1 fruit fly cellular context compared by ENCODE assay signal in genomic region chr3R:18438827-18439717, dm6.
A peak's percentile ranks its signal among the peaks of the same experiment; 100 is the strongest.
TF ChIP-seq lines count a peak whose summit lies in the region.

No protein-coding gene starts in this region.

TF ChIP-seq in whole organism, embryonic, 481 proteins besides CTCF, POLR2A, EP300 and RAD21 (continued from another document):
- TF ChIP-seq chif (GFP tag; optimal IDR thresholded peaks at IDR 0.05; lab: Kevin White, UChicago): peak in 1 of 2 experiments; percentile 29
- no peak for TF ChIP-seq lbe (GFP tag; optimal IDR thresholded peaks at IDR 0.05; lab: Kevin White, UChicago)
- peak; percentile 14 for TF ChIP-seq E2f1 (GFP tag; IDR thresholded peaks at IDR 0.05; lab: Robert Waterston, UW)
- TF ChIP-seq CG12155 (GFP tag; optimal IDR thresholded peaks at IDR 0.05; lab: Kevin White, UChicago): peak; percentile 37
- peak; percentile 42 for TF ChIP-seq CG1529 (GFP tag; optimal IDR thresholded peaks at IDR 0.05; lab: Kevin White, UChicago)
- TF ChIP-seq CG33557 (GFP tag; optimal IDR thresholded peaks at IDR 0.05; lab: Kevin White, UChicago): peak; percentile 40
- no peak for TF ChIP-seq Elba2 (GFP tag; optimal IDR thresholded peaks at IDR 0.05; lab: Kevin White, UChicago)
- TF ChIP-seq CG17568 (GFP tag; optimal IDR thresholded peaks at IDR 0.05; lab: Kevin White, UChicago): peak; percentile 69
- no peak for TF ChIP-seq tna (GFP tag; IDR thresholded peaks at IDR 0.05; lab: Robert Waterston, UW; ENCODE audit: partially characterized antibody)
- peak; percentile 45 for TF ChIP-seq CG10209 (GFP tag; optimal IDR thresholded peaks at IDR 0.05; lab: Kevin White, UChicago)
- TF ChIP-seq CG17829 (tag; optimal IDR thresholded peaks at IDR 0.05; lab: Kevin White, UChicago): peak; percentile 9
- 0 out of 2 replicates have a peak, but pooled peaks have one; percentile 7 for TF ChIP-seq wdn (GFP tag; IDR thresholded peaks at IDR 0.05; lab: Robert Waterston, UW)
- 0 out of 2 replicates have a peak, but pooled peaks have one; percentile 26 for TF ChIP-seq CG32772 (GFP tag; IDR thresholded peaks at IDR 0.05; lab: Robert Waterston, UW)
- peak; percentile 22; the same call in 1 of the 2 replicates for TF ChIP-seq esg (GFP tag; conservative IDR thresholded peaks at IDR 0.05; lab: Robert Waterston, UW)
- TF ChIP-seq nmo (GFP tag; optimal IDR thresholded peaks at IDR 0.05; lab: Kevin White, UChicago): peak; percentile 37
- peak; percentile 70 for TF ChIP-seq B-H2 (GFP tag; optimal IDR thresholded peaks at IDR 0.05; lab: Kevin White, UChicago)
- TF ChIP-seq GATAe (GFP tag; conservative IDR thresholded peaks at IDR 0.05; lab: Robert Waterston, UW): peak; percentile 11; the same call in 1 of the 2 replicates
- TF ChIP-seq NfI (GFP tag; optimal IDR thresholded peaks at IDR 0.05; lab: Kevin White, UChicago): peak; percentile 39
- peak; percentile 74 for TF ChIP-seq CG3407 (GFP tag; optimal IDR thresholded peaks at IDR 0.05; lab: Kevin White, UChicago)
- TF ChIP-seq Gsc (GFP tag; IDR thresholded peaks at IDR 0.05; lab: Robert Waterston, UW): no peak
- no peak for TF ChIP-seq toy (GFP tag; IDR thresholded peaks at IDR 0.05; lab: Robert Waterston, UW)
- peak; percentile 20 for TF ChIP-seq NK7.1 (GFP tag; optimal IDR thresholded peaks at IDR 0.05; lab: Kevin White, UChicago)
- TF ChIP-seq lilli (GFP tag; optimal IDR thresholded peaks at IDR 0.05; lab: Kevin White, UChicago): peak; percentile 52
- peak; percentile 72 for TF ChIP-seq slbo (GFP tag; IDR thresholded peaks at IDR 0.05; lab: Robert Waterston, UW)
- TF ChIP-seq CG14965 (GFP tag; optimal IDR thresholded peaks at IDR 0.05; lab: Kevin White, UChicago; ENCODE audit: borderline replicate concordance): peak; percentile 47
- TF ChIP-seq CG10274 (GFP tag; optimal IDR thresholded peaks at IDR 0.05; lab: Kevin White, UChicago): peak; percentile 12
- peak; percentile 78 for TF ChIP-seq nau (GFP tag; optimal IDR thresholded peaks at IDR 0.05; lab: Kevin White, UChicago)
- peak; percentile 61 for TF ChIP-seq eyg (GFP tag; optimal IDR thresholded peaks at IDR 0.05; lab: Kevin White, UChicago)
- peak; percentile 64 for TF ChIP-seq Hmr (GFP tag; optimal IDR thresholded peaks at IDR 0.05; lab: Kevin White, UChicago)
- no peak for TF ChIP-seq bigmax (GFP tag; optimal IDR thresholded peaks at IDR 0.05; lab: Kevin White, UChicago)
- TF ChIP-seq CG6654 (GFP tag; optimal IDR thresholded peaks at IDR 0.05; lab: Kevin White, UChicago): no peak
- peak; percentile 91 for TF ChIP-seq sens (GFP tag; lab: Kevin White, UChicago)
- peak; percentile 48 for TF ChIP-seq sima (GFP tag; optimal IDR thresholded peaks at IDR 0.05; lab: Kevin White, UChicago)
- no peak for TF ChIP-seq Ets97D (GFP tag; optimal IDR thresholded peaks at IDR 0.05; lab: Kevin White, UChicago)
- no peak for TF ChIP-seq az2 (GFP tag; optimal IDR thresholded peaks at IDR 0.05; lab: Kevin White, UChicago)
- peak; percentile 65 for TF ChIP-seq CG4360 (GFP tag; IDR thresholded peaks at IDR 0.05; lab: Robert Waterston, UW)
- peak; percentile 81 for TF ChIP-seq CG10543 (GFP tag; optimal IDR thresholded peaks at IDR 0.05; lab: Kevin White, UChicago)
- peak; percentile 64 for TF ChIP-seq Mes4 (GFP tag; optimal IDR thresholded peaks at IDR 0.05; lab: Kevin White, UChicago)
- peak; percentile 46 for TF ChIP-seq ind (GFP tag; optimal IDR thresholded peaks at IDR 0.05; lab: Kevin White, UChicago)
- TF ChIP-seq CG15073 (GFP tag; optimal IDR thresholded peaks at IDR 0.05; lab: Kevin White, UChicago): no peak
- peak; percentile 19; the same call in 1 of the 2 replicates for TF ChIP-seq E2f2 (GFP tag; IDR thresholded peaks at IDR 0.05; lab: Robert Waterston, UW)
- TF ChIP-seq CG11456 (GFP tag; IDR thresholded peaks at IDR 0.05; lab: Robert Waterston, UW): no peak
- TF ChIP-seq Lhr (GFP tag; optimal IDR thresholded peaks at IDR 0.05; lab: Kevin White, UChicago): peak; percentile 34
- TF ChIP-seq CG1647 (GFP tag; optimal IDR thresholded peaks at IDR 0.05; lab: Kevin White, UChicago): peak; percentile 34
- no peak for TF ChIP-seq zf30C (GFP tag; optimal IDR thresholded peaks at IDR 0.05; lab: Kevin White, UChicago)
- TF ChIP-seq CG13296 (GFP tag; optimal IDR thresholded peaks at IDR 0.05; lab: Kevin White, UChicago): peak; percentile 73
- TF ChIP-seq CG7357 (GFP tag; IDR thresholded peaks at IDR 0.05; lab: Robert Waterston, UW): 0 out of 3 replicates have a peak, but pooled peaks have one; percentile 31
- peak; percentile 9; the same call in 1 of the 2 replicates for TF ChIP-seq CG11247 (GFP tag; IDR thresholded peaks at IDR 0.05; lab: Robert Waterston, UW)
- peak; percentile 39 for TF ChIP-seq CG9437 (GFP tag; optimal IDR thresholded peaks at IDR 0.05; lab: Kevin White, UChicago)
- TF ChIP-seq CG3995 (GFP tag; optimal IDR thresholded peaks at IDR 0.05; lab: Kevin White, UChicago): no peak
- peak; percentile 66; the same call in 2 of the 3 replicates for TF ChIP-seq dysf (GFP tag; IDR thresholded peaks at IDR 0.05; lab: Robert Waterston, UW)
- TF ChIP-seq CG12769 (tag; optimal IDR thresholded peaks at IDR 0.05; lab: Kevin White, UChicago): peak; percentile 55
- peak; percentile 64 for TF ChIP-seq Oli (tag; optimal IDR thresholded peaks at IDR 0.05; lab: Kevin White, UChicago)
- TF ChIP-seq CG7928 (GFP tag; optimal IDR thresholded peaks at IDR 0.05; lab: Kevin White, UChicago): peak; percentile 6
- peak; percentile 12 for TF ChIP-seq Hand (GFP tag; optimal IDR thresholded peaks at IDR 0.05; lab: Kevin White, UChicago)
- TF ChIP-seq Xbp1 (GFP tag; optimal IDR thresholded peaks at IDR 0.05; lab: Kevin White, UChicago): peak; percentile 44
- peak; percentile 77 for TF ChIP-seq CrebB (tag; optimal IDR thresholded peaks at IDR 0.05; lab: Kevin White, UChicago)
- TF ChIP-seq CG5180 (GFP tag; optimal IDR thresholded peaks at IDR 0.05; lab: Kevin White, UChicago): peak; percentile 34
- no peak for TF ChIP-seq CG11560 (tag; IDR thresholded peaks at IDR 0.05; lab: Robert Waterston, UW)
- TF ChIP-seq chinmo (GFP tag; IDR thresholded peaks at IDR 0.05; lab: Robert Waterston, UW; ENCODE audit: partially characterized antibody): no peak
- TF ChIP-seq grau (tag; optimal IDR thresholded peaks at IDR 0.05; lab: Kevin White, UChicago): peak; percentile 75
- peak; percentile 6 for TF ChIP-seq CG2712 (tag; optimal IDR thresholded peaks at IDR 0.05; lab: Kevin White, UChicago)
- TF ChIP-seq D19B (GFP tag; optimal IDR thresholded peaks at IDR 0.05; lab: Kevin White, UChicago): peak; percentile 69
- TF ChIP-seq CG17802 (tag; optimal IDR thresholded peaks at IDR 0.05; lab: Kevin White, UChicago): no peak
- TF ChIP-seq abd-A (tag; optimal IDR thresholded peaks at IDR 0.05; lab: Kevin White, UChicago): peak; percentile 30
- no peak for TF ChIP-seq H2.0 (GFP tag; IDR thresholded peaks at IDR 0.05; lab: Robert Waterston, UW)
- TF ChIP-seq CG7987 (GFP tag; optimal IDR thresholded peaks at IDR 0.05; lab: Kevin White, UChicago): peak; percentile 77
- peak; percentile 13 for TF ChIP-seq CG13775 (GFP tag; optimal IDR thresholded peaks at IDR 0.05; lab: Kevin White, UChicago)
- TF ChIP-seq CG10321 (GFP tag; IDR thresholded peaks at IDR 0.05; lab: Robert Waterston, UW): no peak
- peak; percentile 55 for TF ChIP-seq CG9215 (GFP tag; IDR thresholded peaks at IDR 0.05; lab: Robert Waterston, UW)
- peak; percentile 2 for TF ChIP-seq zen (tag; optimal IDR thresholded peaks at IDR 0.05; lab: Kevin White, UChicago)
- peak; percentile 25 for TF ChIP-seq CG7556 (GFP tag; optimal IDR thresholded peaks at IDR 0.05; lab: Kevin White, UChicago)
- no peak for TF ChIP-seq CG10565 (GFP tag; optimal IDR thresholded peaks at IDR 0.05; lab: Kevin White, UChicago)
- TF ChIP-seq CG9817 (tag; optimal IDR thresholded peaks at IDR 0.05; lab: Kevin White, UChicago): peak; percentile 45
- peak; percentile 33 for TF ChIP-seq CG4707 (GFP tag; optimal IDR thresholded peaks at IDR 0.05; lab: Kevin White, UChicago)
- TF ChIP-seq Optix (GFP tag; IDR thresholded peaks at IDR 0.05; lab: Robert Waterston, UW): peak; percentile 42; the same call in 1 of the 3 replicates
- TF ChIP-seq CG3838 (GFP tag; optimal IDR thresholded peaks at IDR 0.05; lab: Kevin White, UChicago): peak; percentile 43
- TF ChIP-seq CG12104 (GFP tag; optimal IDR thresholded peaks at IDR 0.05; lab: Kevin White, UChicago): peak; percentile 59
- TF ChIP-seq CG15514 (GFP tag; optimal IDR thresholded peaks at IDR 0.05; lab: Kevin White, UChicago): peak; percentile 53
- no peak for TF ChIP-seq Dp (GFP tag; optimal IDR thresholded peaks at IDR 0.05; lab: Kevin White, UChicago)
- TF ChIP-seq Bdp1 (GFP tag; optimal IDR thresholded peaks at IDR 0.05; lab: Kevin White, UChicago): peak; percentile 27
- TF ChIP-seq fd96Cb (tag; optimal IDR thresholded peaks at IDR 0.05; lab: Kevin White, UChicago): peak; percentile 37
- TF ChIP-seq CHES-1-like (GFP tag; optimal IDR thresholded peaks at IDR 0.05; lab: Kevin White, UChicago): peak; percentile 62
- peak; percentile 29 for TF ChIP-seq CG12219 (GFP tag; optimal IDR thresholded peaks at IDR 0.05; lab: Kevin White, UChicago)
- TF ChIP-seq kay (GFP tag; optimal IDR thresholded peaks at IDR 0.05; lab: Kevin White, UChicago): no peak
- TF ChIP-seq CG6254 (GFP tag; optimal IDR thresholded peaks at IDR 0.05; lab: Kevin White, UChicago): peak; percentile 34
- TF ChIP-seq otp (GFP tag; IDR thresholded peaks at IDR 0.05; lab: Robert Waterston, UW): 0 out of 3 replicates have a peak, but pooled peaks have one; percentile 7
- TF ChIP-seq Deaf1 (tag; optimal IDR thresholded peaks at IDR 0.05; lab: Kevin White, UChicago): peak; percentile 22
- TF ChIP-seq CG8290 (GFP tag; optimal IDR thresholded peaks at IDR 0.05; lab: Kevin White, UChicago): no peak
- TF ChIP-seq CG8290 (tag; optimal IDR thresholded peaks at IDR 0.05; lab: Kevin White, UChicago): peak in 1 of 2 experiments; percentile 34
- peak; percentile 31 for TF ChIP-seq CG13894 (tag; optimal IDR thresholded peaks at IDR 0.05; lab: Kevin White, UChicago)
- TF ChIP-seq bsh (GFP tag; optimal IDR thresholded peaks at IDR 0.05; lab: Kevin White, UChicago): peak in 1 of 2 experiments; percentile 62
- TF ChIP-seq CG4282 (GFP tag; optimal IDR thresholded peaks at IDR 0.05; lab: Kevin White, UChicago): peak; percentile 18
- TF ChIP-seq CG1233 (GFP tag; optimal IDR thresholded peaks at IDR 0.05; lab: Kevin White, UChicago): peak; percentile 43
- TF ChIP-seq CG8924 (tag; optimal IDR thresholded peaks at IDR 0.05; lab: Kevin White, UChicago): peak; percentile 38
- TF ChIP-seq Dbx (GFP tag; IDR thresholded peaks at IDR 0.05; lab: Robert Waterston, UW): no peak
- TF ChIP-seq CG7372 (GFP tag; IDR thresholded peaks at IDR 0.05; lab: Robert Waterston, UW): 0 out of 2 replicates have a peak, but pooled peaks have one; percentile 12
- 0 out of 2 replicates have a peak, but pooled peaks have one; percentile 13 for TF ChIP-seq klu (GFP tag; IDR thresholded peaks at IDR 0.05; lab: Robert Waterston, UW)
- peak; percentile 58 for TF ChIP-seq CG12071 (GFP tag; optimal IDR thresholded peaks at IDR 0.05; lab: Kevin White, UChicago)
- TF ChIP-seq CG11695 (GFP tag; IDR thresholded peaks at IDR 0.05; lab: Robert Waterston, UW): peak; percentile 49; the same call in 2 of the 3 replicates
- TF ChIP-seq BtbVII (GFP tag; optimal IDR thresholded peaks at IDR 0.05; lab: Kevin White, UChicago): peak; percentile 57
- no peak for TF ChIP-seq H15 (GFP tag; IDR thresholded peaks at IDR 0.05; lab: Robert Waterston, UW)
- TF ChIP-seq Bteb2 (GFP tag; optimal IDR thresholded peaks at IDR 0.05; lab: Kevin White, UChicago): peak; percentile 35
- peak; percentile 65 for TF ChIP-seq bab2 (GFP tag; optimal IDR thresholded peaks at IDR 0.05; lab: Kevin White, UChicago)
- peak; percentile 70 for TF ChIP-seq wek (GFP tag; optimal IDR thresholded peaks at IDR 0.05; lab: Kevin White, UChicago)
- peak; percentile 1 for TF ChIP-seq CG30431 (GFP tag; optimal IDR thresholded peaks at IDR 0.05; lab: Kevin White, UChicago)
- TF ChIP-seq CG10147 (GFP tag; optimal IDR thresholded peaks at IDR 0.05; lab: Kevin White, UChicago): peak; percentile 59
- peak; percentile 56 for TF ChIP-seq CG33213 (GFP tag; optimal IDR thresholded peaks at IDR 0.05; lab: Kevin White, UChicago)
- TF ChIP-seq CG14441 (GFP tag; IDR thresholded peaks at IDR 0.05; lab: Robert Waterston, UW): peak; percentile 12; the same call in 1 of the 2 replicates
- TF ChIP-seq exex (tag; optimal IDR thresholded peaks at IDR 0.05; lab: Kevin White, UChicago): peak; percentile 64
- peak; percentile 64 for TF ChIP-seq sob (GFP tag; IDR thresholded peaks at IDR 0.05; lab: Robert Waterston, UW)
- no peak for TF ChIP-seq cato (GFP tag; optimal IDR thresholded peaks at IDR 0.05; lab: Kevin White, UChicago; ENCODE audit: borderline replicate concordance)
- TF ChIP-seq ttk (GFP tag; IDR thresholded peaks at IDR 0.05; lab: Robert Waterston, UW): no peak
TF ChIP-seq in whole organism, embryonic: peak in this region for 252.
